Worm (Caenorhabditis elegans): ENCODE data around the gene perm-3.

- TF ChIP-seq nhr-12 (tag; optimal IDR thresholded peaks at IDR 0.05), result no peak
- TF ChIP-seq ZK546.5 (tag; optimal IDR thresholded peaks at IDR 0.05), result no peak
- TF ChIP-seq nhr-28 (tag; optimal IDR thresholded peaks at IDR 0.05), result no peak
- TF ChIP-seq ceh-16 (tag; optimal IDR thresholded peaks at IDR 0.05), result no peak
- no peak for TF ChIP-seq egl-27 (tag; optimal IDR thresholded peaks at IDR 0.05)
- TF ChIP-seq lin-39 (tag; optimal IDR thresholded peaks at IDR 0.05), result no peak
- TF ChIP-seq mdl-1 (tag; optimal IDR thresholded peaks at IDR 0.05), result no peak
- TF ChIP-seq aly-2 (tag; optimal IDR thresholded peaks at IDR 0.05), result no peak
- no peak for TF ChIP-seq unc-62 (GFP tag; optimal IDR thresholded peaks at IDR 0.05)
- TF ChIP-seq nhr-11 (tag; optimal IDR thresholded peaks at IDR 0.05), result no peak
- no peak for TF ChIP-seq ztf-4 (tag; optimal IDR thresholded peaks at IDR 0.05)
- TF ChIP-seq unc-39 (tag; optimal IDR thresholded peaks at IDR 0.05), result no peak
- TF ChIP-seq ceh-9 (tag; optimal IDR thresholded peaks at IDR 0.05), result no peak
- no peak for TF ChIP-seq snpc-4 (tag; optimal IDR thresholded peaks at IDR 0.05)
Measured at ce11 chrIV:5354564-5354963, 40.0 kb downstream of the perm-3 start.

All from whole organism, L3 larva.